Worm (Caenorhabditis elegans): Measurements from ENCODE around the gene ZK1098.12.

ZK1098.12 gene

ce11 chrIII:9544820-9545219 lies at the start of gene ZK1098.12:
TSS of gene ZK1098.12 (plus strand) at chrIII:9545120.
- TF ChIP-seq attf-5 (GFP tag; optimal IDR thresholded peaks at IDR 0.05) = no peak
- no peak for TF ChIP-seq F22D6.2 (tag; optimal IDR thresholded peaks at IDR 0.05)
- TF ChIP-seq D2030.7 (GFP tag; IDR thresholded peaks at IDR 0.05) = no peak
- TF ChIP-seq nhr-120 (GFP tag; IDR thresholded peaks at IDR 0.05) = no peak
- TF ChIP-seq lin-40 (tag; optimal IDR thresholded peaks at IDR 0.05) = no peak
- no peak for TF ChIP-seq F52B5.7 (tag; optimal IDR thresholded peaks at IDR 0.05)
- no peak for TF ChIP-seq F57C9.4 (tag; optimal IDR thresholded peaks at IDR 0.05)
- no peak for TF ChIP-seq unc-62 (GFP tag; optimal IDR thresholded peaks at IDR 0.05)
- no peak for TF ChIP-seq zfh-2 (GFP tag; conservative IDR thresholded peaks at IDR 0.05)
- no peak for TF ChIP-seq T07F8.4 (tag; optimal IDR thresholded peaks at IDR 0.05)
- TF ChIP-seq F23B12.7 (tag; optimal IDR thresholded peaks at IDR 0.05; ENCODE audit: insufficient read depth) = no peak
- no peak for TF ChIP-seq athp-1 (tag; optimal IDR thresholded peaks at IDR 0.05)
- TF ChIP-seq T26A5.8 (tag; optimal IDR thresholded peaks at IDR 0.05) = no peak
- TF ChIP-seq unc-130 (GFP tag; optimal IDR thresholded peaks at IDR 0.05) = no peak
- no peak for TF ChIP-seq snpc-4 (GFP tag; optimal IDR thresholded peaks at IDR 0.05)
- TF ChIP-seq snpc-4 (tag; optimal IDR thresholded peaks at IDR 0.05) = no peak
- TF ChIP-seq bed-1 (GFP tag; IDR thresholded peaks at IDR 0.05) = no peak

ce11 chrIII:9496083-9496482 lies 48.8 kb upstream of the ZK1098.12 start:
- TF ChIP-seq nfya-2 (GFP tag; IDR thresholded peaks at IDR 0.05) = no peak
- TF ChIP-seq B0035.1 (tag; optimal IDR thresholded peaks at IDR 0.05) = no peak
- no peak for TF ChIP-seq mxl-1 (tag; optimal IDR thresholded peaks at IDR 0.05)
- TF ChIP-seq egl-18 (GFP tag; IDR thresholded peaks at IDR 0.05) = no peak

- TF ChIP-seq sdz-38 (tag; optimal IDR thresholded peaks at IDR 0.05) (no peak), F37B4.10 (GFP tag; IDR thresholded peaks at IDR 0.05) (no peak), ceh-79 (tag; optimal IDR thresholded peaks at IDR 0.05) (no peak), lsl-1 (GFP tag; optimal IDR thresholded peaks at IDR 0.05) (no peak), nhr-120 (GFP tag; IDR thresholded peaks at IDR 0.05) (no peak), rcor-1 (GFP tag; IDR thresholded peaks at IDR 0.05) (no peak), ccch-3 (GFP tag; optimal IDR thresholded peaks at IDR 0.05) (no peak)
Observed at ce11 chrIII:9497412-9497811, 47.5 kb upstream of the ZK1098.12 start.

- TF ChIP-seq dox-1 (GFP tag; IDR thresholded peaks at IDR 0.05) (no peak), cebp-1 (GFP tag; IDR thresholded peaks at IDR 0.05) (no peak), cebp-1 (tag; optimal IDR thresholded peaks at IDR 0.05) (peak; percentile 25), hmg-1.2 (GFP tag; IDR thresholded peaks at IDR 0.05) (peak; percentile 45; the same call in 1 of the 2 replicates), attf-5 (GFP tag; optimal IDR thresholded peaks at IDR 0.05) (peak; percentile 12), nhr-80 (tag; optimal IDR thresholded peaks at IDR 0.05) (peak; percentile 47)
Observed at ce11 chrIII:9500267-9500666, 44.7 kb upstream of the ZK1098.12 start, which contains the start of gene sod-4. TSS of gene sod-4 (minus strand) at chrIII:9500375.

- TF ChIP-seq lin-54 (GFP tag; optimal IDR thresholded peaks at IDR 0.05) (no peak), cebp-1 (GFP tag; IDR thresholded peaks at IDR 0.05) (no peak), cebp-1 (tag; optimal IDR thresholded peaks at IDR 0.05) (peak; percentile 26), gei-17 (GFP tag; optimal IDR thresholded peaks at IDR 0.05) (no peak), let-526 (GFP tag; IDR thresholded peaks at IDR 0.05) (no peak)
Observed at ce11 chrIII:9501072-9501471, 43.8 kb upstream of the ZK1098.12 start.

All from whole organism, young adult.